Worm (Caenorhabditis elegans): Measurements from ENCODE around the gene nhr-42.

DNA sequence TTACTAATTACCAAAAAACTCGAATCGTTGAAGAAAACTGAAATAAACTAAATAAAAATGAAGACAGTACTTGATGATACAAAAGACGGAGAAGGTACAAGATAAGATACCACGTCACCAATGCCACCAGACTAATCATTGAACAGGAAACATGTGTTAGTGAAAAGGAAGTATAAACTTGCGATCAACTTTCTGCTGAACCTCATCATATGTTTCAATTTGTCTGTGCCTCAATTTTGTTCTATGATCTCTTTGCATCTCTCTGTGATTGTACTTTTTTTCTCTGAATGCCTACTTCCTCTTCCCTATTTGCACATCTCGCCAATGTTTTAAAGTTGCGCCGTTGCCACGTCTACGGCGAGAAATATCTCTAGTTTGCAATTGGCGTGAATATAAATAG lies 4.6 kb upstream of the nhr-42 start:
- no peak for TF ChIP-seq F13H6.1 (tag; optimal IDR thresholded peaks at IDR 0.05)
- TF ChIP-seq hlh-6 (tag; optimal IDR thresholded peaks at IDR 0.05), result no peak
- no peak for TF ChIP-seq madf-2 (tag; optimal IDR thresholded peaks at IDR 0.05)
- TF ChIP-seq pha-2 (tag; optimal IDR thresholded peaks at IDR 0.05), result no peak
- no peak for TF ChIP-seq pha-4 (tag; optimal IDR thresholded peaks at IDR 0.05)
- no peak for TF ChIP-seq pqm-1 (tag; optimal IDR thresholded peaks at IDR 0.05)
- no peak for TF ChIP-seq ama-1 (optimal IDR thresholded peaks at IDR 0.05)
- no peak for TF ChIP-seq unc-42 (tag; optimal IDR thresholded peaks at IDR 0.05)
- no peak for TF ChIP-seq gmeb-2 (tag; optimal IDR thresholded peaks at IDR 0.05)
- no peak for TF ChIP-seq pax-1 (tag; optimal IDR thresholded peaks at IDR 0.05)

All from whole organism, late embryonic.